Worm (Caenorhabditis elegans) whole organism, mixed stage, embryonic: ENCODE measurements around the gene kbp-2.
A peak's percentile ranks its signal among the peaks of the same experiment; 100 is the strongest.

Source experiments
- M03D4.4 ChIP-seq: sonication (generic microtip); optimal IDR thresholded peaks from 2 replicates; lab custom pipeline; 2017; ENCODE audit warnings: mild to moderate bottlenecking, missing genetic modification characterization, missing compliant biosample characterization
- bed-3 ChIP-seq: fragments of 200-800 bp; sonication (Bioruptor generic); optimal IDR thresholded peaks from 3 replicates; lab custom pipeline; 2018; ENCODE audit warnings: mild to moderate bottlenecking, missing genetic modification characterization, moderate library complexity, missing compliant biosample characterization
- blmp-1 ChIP-seq: fragments of 150-350 bp; optimal IDR thresholded peaks from 2 replicates; lab custom pipeline; 2014; ENCODE audit warnings: missing biosample characterization, missing genetic modification characterization
- ceh-39 ChIP-seq: fragments of 150-350 bp; optimal IDR thresholded peaks from 2 replicates; lab custom pipeline; 2014; ENCODE audit warnings: missing biosample characterization, missing genetic modification characterization
- ceh-43 ChIP-seq: fragments of 200-800 bp; sonication (Bioruptor generic); optimal IDR thresholded peaks from 2 replicates; lab custom pipeline; 2018; ENCODE audit warnings: mild to moderate bottlenecking, missing genetic modification characterization, moderate library complexity, missing compliant biosample characterization
- ceh-83 ChIP-seq: fragments of 200-800 bp; sonication (Bioruptor generic); optimal IDR thresholded peaks from 2 replicates; lab custom pipeline; 2018; ENCODE audit warnings: mild to moderate bottlenecking, missing genetic modification characterization, missing compliant biosample characterization
- ces-1 ChIP-seq: fragments of 150-350 bp; optimal IDR thresholded peaks from 2 replicates; lab custom pipeline; 2014; ENCODE audit warnings: missing biosample characterization, missing genetic modification reagents, missing genetic modification characterization
- cnd-1 ChIP-seq: fragments of 200-800 bp; sonication (Bioruptor generic); optimal IDR thresholded peaks from 2 replicates; lab custom pipeline; 2018; ENCODE audit warnings: mild to moderate bottlenecking, missing genetic modification characterization, missing compliant biosample characterization
- drap-1 ChIP-seq: fragments of 200-800 bp; sonication (Bioruptor generic); optimal IDR thresholded peaks from 3 replicates; lab custom pipeline; 2018; ENCODE audit warnings: mild to moderate bottlenecking, missing genetic modification characterization, missing compliant biosample characterization
- elt-1 ChIP-seq: sonication (generic microtip); optimal IDR thresholded peaks from 2 replicates; lab custom pipeline; 2017; ENCODE audit warnings: missing genetic modification characterization, mild to moderate bottlenecking, missing compliant biosample characterization, antibody characterized with exemption, moderate library complexity, borderline replicate concordance; ENCODE audit not compliant: insufficient read depth
- elt-3 ChIP-seq: fragments of 150-350 bp; optimal IDR thresholded peaks from 2 replicates; lab custom pipeline; 2014; ENCODE audit warnings: missing biosample characterization, missing genetic modification characterization
- flh-1 ChIP-seq: fragments of 200-800 bp; sonication (Bioruptor generic); optimal IDR thresholded peaks from 2 replicates; lab custom pipeline; 2018; ENCODE audit warnings: mild to moderate bottlenecking, missing genetic modification characterization, moderate library complexity, missing compliant biosample characterization
- ham-2 ChIP-seq: fragments of 200-800 bp; sonication (Bioruptor generic); optimal IDR thresholded peaks from 2 replicates; lab custom pipeline; 2018; ENCODE audit warnings: mild to moderate bottlenecking, missing genetic modification characterization, missing compliant biosample characterization
- hlh-1 ChIP-seq: fragments of 150-350 bp; optimal IDR thresholded peaks from 2 replicates; lab custom pipeline; 2014; ENCODE audit warnings: missing biosample characterization, missing genetic modification reagents, missing genetic modification characterization
- lin-13 ChIP-seq: fragments of 150-350 bp; optimal IDR thresholded peaks from 2 replicates; lab custom pipeline; 2014; ENCODE audit warnings: missing biosample characterization, missing genetic modification characterization
- lin-32 ChIP-seq: fragments of 200-800 bp; sonication (Bioruptor generic); optimal IDR thresholded peaks from 2 replicates; lab custom pipeline; 2018; ENCODE audit warnings: mild to moderate bottlenecking, missing genetic modification characterization, missing compliant biosample characterization
- lsy-2 ChIP-seq: fragments of 150-350 bp; optimal IDR thresholded peaks from 2 replicates; lab custom pipeline; 2014; ENCODE audit warnings: missing biosample characterization, missing genetic modification characterization
- mab-5 ChIP-seq: fragments of 150-350 bp; optimal IDR thresholded peaks from 2 replicates; lab custom pipeline; 2014; ENCODE audit warnings: missing biosample characterization, missing genetic modification characterization
- mep-1 ChIP-seq: fragments of 150-350 bp; optimal IDR thresholded peaks from 2 replicates; lab custom pipeline; 2017; ENCODE audit warnings: missing biosample characterization, missing genetic modification reagents, missing genetic modification characterization, inconsistent platforms
- mls-2 ChIP-seq: sonication (generic microtip); optimal IDR thresholded peaks from 2 replicates; lab custom pipeline; 2016; ENCODE audit warnings: mild to moderate bottlenecking, missing genetic modification characterization, moderate library complexity, missing compliant biosample characterization
- nhr-12 ChIP-seq: fragments of 150-350 bp; optimal IDR thresholded peaks from 2 replicates; lab custom pipeline; 2014; ENCODE audit warnings: missing biosample characterization, missing genetic modification characterization
- nhr-2 ChIP-seq: fragments of 150-350 bp; optimal IDR thresholded peaks from 2 replicates; lab custom pipeline; 2014; ENCODE audit warnings: missing biosample characterization, missing genetic modification characterization
- nhr-237 ChIP-seq: fragments of 150-350 bp; optimal IDR thresholded peaks from 2 replicates; lab custom pipeline; 2014; ENCODE audit warnings: missing biosample characterization, missing genetic modification characterization
- nhr-28 ChIP-seq: fragments of 150-350 bp; optimal IDR thresholded peaks from 2 replicates; lab custom pipeline; 2014; ENCODE audit warnings: missing biosample characterization, missing genetic modification characterization
- nhr-76 ChIP-seq: sonication (generic microtip); optimal IDR thresholded peaks from 2 replicates; lab custom pipeline; 2017; ENCODE audit warnings: missing biosample characterization, missing genetic modification characterization
- pha-4 ChIP-seq: fragments of 150-350 bp; optimal IDR thresholded peaks from 2 replicates; lab custom pipeline; 2018; ENCODE audit warnings: missing biosample characterization, missing genetic modification reagents, missing genetic modification characterization
- sem-2 ChIP-seq: fragments of 200-800 bp; sonication (Bioruptor generic); optimal IDR thresholded peaks from 2 replicates; lab custom pipeline; 2018; ENCODE audit warnings: mild to moderate bottlenecking, missing genetic modification characterization, missing compliant biosample characterization
- snpc-4 ChIP-seq: fragments of 150-350 bp; optimal IDR thresholded peaks from 2 replicates; lab custom pipeline; 2014; ENCODE audit warnings: missing biosample characterization, missing genetic modification characterization
- sptf-1 ChIP-seq: sonication (generic microtip); optimal IDR thresholded peaks from 2 replicates; lab custom pipeline; 2017; ENCODE audit warnings: mild to moderate bottlenecking, missing genetic modification characterization, moderate library complexity, missing compliant biosample characterization
- tbx-8 ChIP-seq: fragments of 200-800 bp; sonication (Bioruptor generic); optimal IDR thresholded peaks from 2 replicates; lab custom pipeline; 2018; ENCODE audit warnings: mild to moderate bottlenecking, missing genetic modification characterization, moderate library complexity, missing compliant biosample characterization
- unc-120 ChIP-seq: sonication (generic microtip); optimal IDR thresholded peaks from 2 replicates; lab custom pipeline; 2017; ENCODE audit warnings: missing genetic modification characterization, missing compliant biosample characterization; ENCODE audit not compliant: poor library complexity, severe bottlenecking
- unc-39 ChIP-seq: fragments of 150-350 bp; optimal IDR thresholded peaks from 2 replicates; lab custom pipeline; 2014; ENCODE audit warnings: missing biosample characterization, missing genetic modification characterization
- unc-62 ChIP-seq: fragments of 150-350 bp; optimal IDR thresholded peaks from 2 replicates; lab custom pipeline; 2014; ENCODE audit warnings: missing biosample characterization, missing genetic modification reagents, missing genetic modification characterization
- zip-8 ChIP-seq: fragments of 150-350 bp; optimal IDR thresholded peaks from 2 replicates; lab custom pipeline; 2014; ENCODE audit warnings: missing biosample characterization, missing genetic modification characterization
- ztf-11 ChIP-seq: fragments of 150-350 bp; optimal IDR thresholded peaks from 2 replicates; lab custom pipeline; 2014; ENCODE audit warnings: missing biosample characterization, missing genetic modification characterization

Gene kbp-2

DNA sequence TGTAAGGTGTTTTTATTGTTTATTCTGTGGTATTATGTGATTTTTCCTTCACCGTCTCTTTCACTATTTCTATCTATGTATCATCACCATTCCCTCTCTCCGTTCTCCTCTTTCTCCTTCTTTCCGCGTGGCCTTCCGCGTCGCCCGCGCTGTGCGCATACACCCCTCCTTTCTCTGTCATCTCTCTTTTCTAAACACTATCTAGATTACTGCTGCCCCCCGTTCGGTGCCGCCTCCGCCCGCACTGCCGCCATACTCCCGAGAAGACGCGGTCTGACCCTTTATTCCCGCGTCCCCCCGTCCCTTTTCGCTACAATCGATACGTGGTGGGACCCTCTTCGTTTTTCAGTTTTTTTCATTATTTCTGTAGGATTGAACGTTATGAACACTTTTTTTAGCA lies 44.9 kb upstream of the kbp-2 start:
- TF ChIP-seq blmp-1 = no peak
- TF ChIP-seq ces-1 (GFP tag; lab: Kevin White, UChicago) = no peak
- peak; percentile 51 for TF ChIP-seq mls-2 (tag; lab: Kevin White, UChicago)
- TF ChIP-seq flh-1 (GFP tag; lab: Kevin White, UChicago) = peak; percentile 31
- peak; percentile 46 for TF ChIP-seq mep-1 (tag; lab: Kevin White, UChicago)
- no peak for TF ChIP-seq nhr-12 (tag; lab: Kevin White, UChicago)
- peak; percentile 50 for TF ChIP-seq unc-120 (tag; lab: Kevin White, UChicago)
- no peak for TF ChIP-seq unc-39
- peak; percentile 49 for TF ChIP-seq sptf-1 (tag; lab: Kevin White, UChicago)
- TF ChIP-seq pha-4 (tag; lab: Kevin White, UChicago) = peak; percentile 46
- TF ChIP-seq M03D4.4 (tag; lab: Kevin White, UChicago) = peak; percentile 44
- no peak for TF ChIP-seq hlh-1 (tag; lab: Kevin White, UChicago)
- TF ChIP-seq drap-1 (GFP tag; lab: Kevin White, UChicago) = peak; percentile 7
- TF ChIP-seq nhr-76 (tag; lab: Kevin White, UChicago) = no peak
- no peak for TF ChIP-seq bed-3 (GFP tag; lab: Kevin White, UChicago)
- no peak for TF ChIP-seq tbx-8 (GFP tag; lab: Kevin White, UChicago)
- TF ChIP-seq lin-32 = no peak
- no peak for TF ChIP-seq cnd-1 (tag; lab: Kevin White, UChicago)
- TF ChIP-seq elt-1 (tag; lab: Kevin White, UChicago) = no peak
- TF ChIP-seq ham-2 = peak; percentile 61
- no peak for TF ChIP-seq elt-3 (tag; lab: Kevin White, UChicago)

DNA sequence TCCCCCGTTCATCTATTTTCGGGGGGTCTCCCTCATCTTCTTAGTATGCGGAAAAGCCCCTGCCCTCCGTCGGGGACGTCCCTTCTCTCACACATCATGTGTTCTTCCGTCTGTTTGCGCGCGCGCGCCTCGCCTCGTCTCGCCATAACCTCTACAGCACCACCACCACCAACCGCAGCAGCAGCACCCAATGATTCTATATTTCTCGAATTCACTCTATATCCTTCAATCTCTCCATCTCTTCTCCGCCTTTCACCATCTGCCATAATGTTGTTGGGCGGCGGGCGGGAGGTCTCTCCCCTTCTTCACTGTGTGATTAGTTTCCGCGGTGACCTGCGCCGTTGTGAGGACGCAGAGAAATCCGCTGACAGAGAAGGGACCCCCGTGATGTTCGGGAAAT lies 43.7 kb upstream of the kbp-2 start:
- TF ChIP-seq sptf-1 (tag; lab: Kevin White, UChicago) = peak; percentile 84
- no peak for TF ChIP-seq nhr-28 (tag; lab: Kevin White, UChicago)
- peak; percentile 86 for TF ChIP-seq mls-2 (tag; lab: Kevin White, UChicago)
- no peak for TF ChIP-seq zip-8
- no peak for TF ChIP-seq nhr-237 (tag; lab: Kevin White, UChicago)
- no peak for TF ChIP-seq ceh-39 (tag; lab: Kevin White, UChicago)
- peak; percentile 29 for TF ChIP-seq sem-2 (GFP tag; lab: Kevin White, UChicago)
- TF ChIP-seq mep-1 (tag; lab: Kevin White, UChicago) = peak; percentile 52
- no peak for TF ChIP-seq blmp-1
- TF ChIP-seq drap-1 (GFP tag; lab: Kevin White, UChicago) = peak; percentile 57
- TF ChIP-seq lsy-2 = no peak
- peak; percentile 78 for TF ChIP-seq ceh-83 (GFP tag; lab: Kevin White, UChicago)
- TF ChIP-seq ztf-11 = peak; percentile 83
- TF ChIP-seq elt-3 (tag; lab: Kevin White, UChicago) = no peak
- TF ChIP-seq unc-120 (tag; lab: Kevin White, UChicago) = peak; percentile 64
- no peak for TF ChIP-seq elt-1 (tag; lab: Kevin White, UChicago)
- TF ChIP-seq M03D4.4 (tag; lab: Kevin White, UChicago) = peak; percentile 73
- TF ChIP-seq ces-1 (GFP tag; lab: Kevin White, UChicago) = peak; percentile 71
- TF ChIP-seq flh-1 (GFP tag; lab: Kevin White, UChicago) = no peak
- TF ChIP-seq cnd-1 (tag; lab: Kevin White, UChicago) = peak; percentile 91
- peak; percentile 15 for TF ChIP-seq hlh-1 (tag; lab: Kevin White, UChicago)
- peak; percentile 71 for TF ChIP-seq unc-62
- TF ChIP-seq unc-39 = no peak
- TF ChIP-seq nhr-2 (tag; lab: Kevin White, UChicago) = no peak
- TF ChIP-seq tbx-8 (GFP tag; lab: Kevin White, UChicago) = peak; percentile 43
- TF ChIP-seq lin-32 = peak; percentile 20
- TF ChIP-seq lin-13 (tag; lab: Kevin White, UChicago) = no peak
- no peak for TF ChIP-seq nhr-12 (tag; lab: Kevin White, UChicago)
- peak; percentile 58 for TF ChIP-seq ceh-43 (GFP tag; lab: Kevin White, UChicago)
- TF ChIP-seq ham-2 = peak; percentile 80
- TF ChIP-seq bed-3 (GFP tag; lab: Kevin White, UChicago) = no peak
- no peak for TF ChIP-seq pha-4 (tag; lab: Kevin White, UChicago)
- TF ChIP-seq nhr-76 (tag; lab: Kevin White, UChicago) = no peak
- TF ChIP-seq mab-5 (tag; lab: Kevin White, UChicago) = no peak
- TF ChIP-seq snpc-4 = no peak
- TF ChIP-seq, all 35 proteins: peak for 17

- TF ChIP-seq pha-4 (tag; lab: Kevin White, UChicago) (no peak), unc-120 (tag; lab: Kevin White, UChicago) (no peak), elt-1 (tag; lab: Kevin White, UChicago) (no peak), mep-1 (tag; lab: Kevin White, UChicago) (no peak), zip-8 (no peak), ceh-39 (tag; lab: Kevin White, UChicago) (no peak), sptf-1 (tag; lab: Kevin White, UChicago) (no peak), unc-39 (no peak), nhr-76 (tag; lab: Kevin White, UChicago) (no peak), cnd-1 (tag; lab: Kevin White, UChicago) (no peak), lin-32 (no peak), ztf-11 (no peak), nhr-12 (tag; lab: Kevin White, UChicago) (no peak), ceh-83 (GFP tag; lab: Kevin White, UChicago) (no peak), ham-2 (no peak), blmp-1 (no peak)
Measured at ce11 chrIII:4944213-4944612, 40.5 kb upstream of the kbp-2 start, which contains the start of gene ntl-9. TSS of gene ntl-9 (plus strand) at chrIII:4944513.
